Worm (Caenorhabditis elegans) whole organism, L1 larva: ENCODE results near the gene ZK105.12.
A peak's percentile ranks its signal among the peaks of the same experiment; 100 is the strongest.

Source experiments
- F16B12.6 ChIP-seq: fragments of 150-350 bp; optimal IDR thresholded peaks from 2 replicates; lab custom pipeline; 2014; ENCODE audit warnings: missing biosample characterization, missing genetic modification characterization
- aha-1 ChIP-seq: fragments of 150-350 bp; optimal IDR thresholded peaks from 2 replicates; lab custom pipeline; 2014; ENCODE audit warnings: missing biosample characterization, missing genetic modification characterization
- alr-1 ChIP-seq: fragments of 200-800 bp; sonication (Bioruptor generic); optimal IDR thresholded peaks from 2 replicates; lab custom pipeline; 2018; ENCODE audit warnings: borderline replicate concordance, mild to moderate bottlenecking, missing genetic modification characterization, missing compliant biosample characterization
- aly-2 ChIP-seq: fragments of 150-350 bp; optimal IDR thresholded peaks from 2 replicates; lab custom pipeline; 2014; ENCODE audit warnings: missing biosample characterization, missing genetic modification characterization
- ama-1 ChIP-seq: fragments of 150-350 bp; optimal IDR thresholded peaks from 2 replicates; lab custom pipeline; 2014
- ceh-8 ChIP-seq: fragments of 200-800 bp; sonication (Bioruptor generic); optimal IDR thresholded peaks from 2 replicates; lab custom pipeline; 2018; ENCODE audit warnings: mild to moderate bottlenecking, missing genetic modification characterization, moderate library complexity, missing compliant biosample characterization
- ceh-82 ChIP-seq, 3 experiments: fragments of 150-350 bp in 1 of 3; sonication (generic microtip) in 2 of 3; optimal IDR thresholded peaks; 2 replicates each; lab custom pipeline; 2014 to 2017; ENCODE audit warnings: missing biosample characterization in 3 of 3, missing genetic modification characterization in 3 of 3
- ceh-90 ChIP-seq: sonication (generic microtip); optimal IDR thresholded peaks from 2 replicates; lab custom pipeline; 2016; ENCODE audit warnings: missing genetic modification characterization, missing compliant biosample characterization
- ces-1 ChIP-seq: fragments of 150-350 bp; optimal IDR thresholded peaks from 2 replicates; lab custom pipeline; 2014; ENCODE audit warnings: missing biosample characterization, missing genetic modification reagents, missing genetic modification characterization
- dsc-1 ChIP-seq: sonication (generic microtip); optimal IDR thresholded peaks from 2 replicates; lab custom pipeline; 2016; ENCODE audit warnings: mild to moderate bottlenecking, missing genetic modification characterization, missing compliant biosample characterization
- efl-3 ChIP-seq: fragments of 200-800 bp; sonication (Bioruptor generic); optimal IDR thresholded peaks from 2 replicates; lab custom pipeline; 2018; ENCODE audit warnings: mild to moderate bottlenecking, missing genetic modification characterization, missing compliant biosample characterization
- egl-13 ChIP-seq: sonication (generic microtip); optimal IDR thresholded peaks from 2 replicates; lab custom pipeline; 2016; ENCODE audit warnings: missing genotype, missing genetic modification reagents, missing genetic modification characterization, missing compliant biosample characterization
- egl-27 ChIP-seq, 2 experiments: fragments of 150-350 bp in 1 of 2; sonication (generic microtip); optimal IDR thresholded peaks; 3 replicates each; lab custom pipeline; 2017 to 2018; ENCODE audit warnings: missing biosample characterization in 2 of 2, missing genetic modification characterization in 2 of 2, missing genetic modification reagents in 2 of 2
- elt-2 ChIP-seq: sonication (generic microtip); optimal IDR thresholded peaks from 2 replicates; lab custom pipeline; 2016; ENCODE audit warnings: missing genetic modification characterization, mild to moderate bottlenecking, inconsistent platforms, missing compliant biosample characterization, missing genetic modification reagents
- ets-5 ChIP-seq: fragments of 200-800 bp; sonication (Bioruptor generic); IDR thresholded peaks from 2 replicates; pipeline ENCODE4 v1.3.6; 2022; ENCODE audit warnings: missing genetic modification characterization, missing compliant biosample characterization
- fkh-4 ChIP-seq: sonication (generic microtip); optimal IDR thresholded peaks from 2 replicates; lab custom pipeline; 2016; ENCODE audit warnings: missing compliant biosample characterization, missing genetic modification characterization, borderline replicate concordance
- fkh-8 ChIP-seq: sonication (generic microtip); optimal IDR thresholded peaks from 2 replicates; lab custom pipeline; 2016; ENCODE audit warnings: mild to moderate bottlenecking, missing genetic modification characterization, missing compliant biosample characterization
- grh-1 ChIP-seq: fragments of 200-800 bp; sonication (Bioruptor generic); IDR thresholded peaks from 2 replicates; pipeline ENCODE4 v1.3.6; 2022; ENCODE audit warnings: missing genetic modification reagents, missing genetic modification characterization, missing compliant biosample characterization
- hlh-4 ChIP-seq: sonication (generic microtip); optimal IDR thresholded peaks from 2 replicates; lab custom pipeline; 2016; ENCODE audit warnings: mild to moderate bottlenecking, missing genetic modification characterization, missing compliant biosample characterization
- isw-1 ChIP-seq: fragments of 200-800 bp; sonication (Bioruptor generic); IDR thresholded peaks from 2 replicates; pipeline ENCODE4 v1.3.6; 2022; ENCODE audit warnings: missing genetic modification characterization, missing compliant biosample characterization
- lin-13 ChIP-seq: fragments of 150-350 bp; optimal IDR thresholded peaks from 2 replicates; lab custom pipeline; 2014; ENCODE audit warnings: missing biosample characterization, missing genetic modification reagents, missing genetic modification characterization
- lin-14 ChIP-seq: fragments of 200-800 bp; sonication (Bioruptor generic); optimal IDR thresholded peaks from 2 replicates; lab custom pipeline; 2018; ENCODE audit warnings: mild to moderate bottlenecking, missing genetic modification characterization, moderate library complexity, missing compliant biosample characterization
- lin-15B ChIP-seq: fragments of 150-350 bp; sonication (generic microtip); optimal IDR thresholded peaks from 3 replicates; lab custom pipeline; 2014; ENCODE audit warnings: missing biosample characterization, missing genetic modification characterization
- lin-35 ChIP-seq, 2 experiments: fragments of 150-350 bp; optimal IDR thresholded peaks; 2 replicates each; lab custom pipeline; 2014; ENCODE audit warnings: missing biosample characterization in 2 of 2, missing genetic modification characterization in 2 of 2, missing genetic modification reagents in 2 of 2
- lsy-2 ChIP-seq, 2 experiments: fragments of 150-350 bp; optimal IDR thresholded peaks; 2 replicates each; lab custom pipeline; 2014; ENCODE audit warnings: missing biosample characterization in 2 of 2, missing genetic modification characterization in 2 of 2
- mab-9 ChIP-seq: fragments of 200-800 bp; sonication (Bioruptor generic); IDR thresholded peaks from 2 replicates; pipeline ENCODE4 v1.3.6; 2022; ENCODE audit warnings: missing genetic modification reagents, missing genetic modification characterization, missing compliant biosample characterization
- mef-2 ChIP-seq: fragments of 150-350 bp; optimal IDR thresholded peaks from 2 replicates; lab custom pipeline; 2014; ENCODE audit warnings: missing biosample characterization, missing genetic modification characterization
- mep-1 ChIP-seq: fragments of 150-350 bp; optimal IDR thresholded peaks from 2 replicates; lab custom pipeline; 2014; ENCODE audit warnings: missing biosample characterization, missing genetic modification characterization
- nhr-237 ChIP-seq: fragments of 150-350 bp; optimal IDR thresholded peaks from 2 replicates; lab custom pipeline; 2014; ENCODE audit warnings: missing biosample characterization, missing genetic modification characterization
- nhr-28 ChIP-seq: fragments of 150-350 bp; optimal IDR thresholded peaks from 2 replicates; lab custom pipeline; 2014; ENCODE audit warnings: missing biosample characterization, missing genetic modification characterization
- nhr-77 ChIP-seq: fragments of 150-350 bp; optimal IDR thresholded peaks from 2 replicates; lab custom pipeline; 2014; ENCODE audit warnings: missing biosample characterization, missing genetic modification characterization
- nhr-84 ChIP-seq: sonication (generic microtip); optimal IDR thresholded peaks from 2 replicates; lab custom pipeline; 2017; ENCODE audit warnings: missing biosample characterization, missing genetic modification characterization
- nhr-90 ChIP-seq: sonication (generic microtip); optimal IDR thresholded peaks from 2 replicates; lab custom pipeline; 2016; ENCODE audit warnings: mild to moderate bottlenecking, missing genetic modification characterization, missing compliant biosample characterization; ENCODE audit not compliant: poor library complexity
- pax-3 ChIP-seq: fragments of 200-800 bp; sonication (Bioruptor generic); optimal IDR thresholded peaks from 2 replicates; lab custom pipeline; 2018; ENCODE audit warnings: mild to moderate bottlenecking, missing genetic modification characterization, moderate library complexity, missing compliant biosample characterization
- pqm-1 ChIP-seq: sonication (generic microtip); optimal IDR thresholded peaks from 3 replicates; lab custom pipeline; 2017; ENCODE audit warnings: missing biosample characterization, missing genetic modification characterization
- rnt-1 ChIP-seq: sonication (generic microtip); optimal IDR thresholded peaks from 2 replicates; lab custom pipeline; 2016; ENCODE audit warnings: mild to moderate bottlenecking, missing genetic modification characterization, moderate library complexity, missing compliant biosample characterization
- snpc-4 ChIP-seq: fragments of 150-350 bp; optimal IDR thresholded peaks from 2 replicates; lab custom pipeline; 2014; ENCODE audit warnings: missing biosample characterization, missing genetic modification characterization
- sptf-1 ChIP-seq: fragments of 150-350 bp; optimal IDR thresholded peaks from 2 replicates; lab custom pipeline; 2014; ENCODE audit warnings: missing biosample characterization, missing genetic modification characterization
- sup-37 ChIP-seq: fragments of 200-800 bp; sonication (Bioruptor generic); optimal IDR thresholded peaks from 2 replicates; lab custom pipeline; 2018; ENCODE audit warnings: mild to moderate bottlenecking, missing genetic modification characterization, missing compliant biosample characterization
- tbx-2 ChIP-seq: sonication (generic microtip); optimal IDR thresholded peaks from 2 replicates; lab custom pipeline; 2016; ENCODE audit warnings: missing genetic modification characterization, missing compliant biosample characterization
- unc-130 ChIP-seq: fragments of 150-350 bp; optimal IDR thresholded peaks from 2 replicates; lab custom pipeline; 2017; ENCODE audit warnings: missing biosample characterization, missing genetic modification characterization, inconsistent platforms
- unc-86 ChIP-seq: sonication (generic microtip); optimal IDR thresholded peaks from 2 replicates; lab custom pipeline; 2016; ENCODE audit warnings: missing genetic modification characterization, missing compliant biosample characterization
- vab-15 ChIP-seq: sonication (generic microtip); optimal IDR thresholded peaks from 2 replicates; lab custom pipeline; 2017; ENCODE audit warnings: missing genotype, mild to moderate bottlenecking, missing genetic modification characterization, missing compliant biosample characterization
- xbp-1 ChIP-seq: sonication (generic microtip); optimal IDR thresholded peaks from 2 replicates; lab custom pipeline; 2016; ENCODE audit warnings: missing genetic modification characterization, missing compliant biosample characterization
- zip-4 ChIP-seq: fragments of 200-800 bp; sonication (Bioruptor generic); optimal IDR thresholded peaks from 2 replicates; lab custom pipeline; 2018; ENCODE audit warnings: mild to moderate bottlenecking, missing genetic modification characterization, moderate library complexity, missing compliant biosample characterization
- ztf-11 ChIP-seq, 2 experiments: sonication (generic microtip); optimal IDR thresholded peaks; 2 replicates each; lab custom pipeline; 2016 to 2017; ENCODE audit warnings: missing genetic modification characterization in 2 of 2, missing biosample characterization in 1 of 2, missing compliant biosample characterization in 1 of 2
- ztf-4 ChIP-seq: fragments of 150-350 bp; optimal IDR thresholded peaks from 2 replicates; lab custom pipeline; 2014; ENCODE audit warnings: missing biosample characterization, missing genetic modification characterization

The ZK105.12 gene

ce11 chrV:7759270-7759669 lies 43.3 kb upstream of the ZK105.12 start (continued):
- TF ChIP-seq ets-5 (no peak), egl-13 (tag; lab: Kevin White, UChicago) (peak; percentile 18), fkh-4 (tag; lab: Kevin White, UChicago) (no peak), tbx-2 (tag; lab: Kevin White, UChicago) (peak; percentile 56), vab-15 (peak; percentile 72), nhr-237 (no peak), dsc-1 (tag; lab: Kevin White, UChicago) (no peak), ztf-4 (no peak), egl-27 (tag; optimal IDR thresholded peaks at IDR 0.05; lab: Kevin White, UChicago) (no peak), lsy-2 (tag; optimal IDR thresholded peaks at IDR 0.05; lab: Kevin White, UChicago) (peak; percentile 44 to 75), pax-3 (no peak), mef-2 (peak; percentile 16), nhr-84 (tag; lab: Kevin White, UChicago) (no peak), unc-86 (no peak), nhr-28 (tag; lab: Kevin White, UChicago) (no peak), ceh-82 (tag; optimal IDR thresholded peaks at IDR 0.05; lab: Kevin White, UChicago) (peak in 1 of 3 experiments; percentile 57), mab-9 (GFP tag; lab: Robert Waterston, UW) (no peak; the same call in 1 of the 2 replicates), grh-1 (GFP tag; lab: Robert Waterston, UW) (no peak), zip-4 (GFP tag; lab: Kevin White, UChicago) (no peak), alr-1 (tag; lab: Kevin White, UChicago) (no peak), hlh-4 (tag; lab: Kevin White, UChicago) (no peak), snpc-4 (tag; lab: Kevin White, UChicago) (no peak), ceh-8 (GFP tag; lab: Kevin White, UChicago) (no peak), lin-35 (GFP tag; optimal IDR thresholded peaks at IDR 0.05; lab: Kevin White, UChicago) (peak; percentile 50 to 72), F16B12.6 (tag; lab: Kevin White, UChicago) (no peak), pqm-1 (tag; lab: Kevin White, UChicago) (no peak), sup-37 (GFP tag; lab: Kevin White, UChicago) (no peak), nhr-90 (tag; lab: Kevin White, UChicago) (no peak), ces-1 (GFP tag; lab: Kevin White, UChicago) (no peak), fkh-8 (no peak), ceh-90 (tag; lab: Kevin White, UChicago) (no peak), elt-2 (tag; lab: Kevin White, UChicago) (no peak), xbp-1 (tag; lab: Kevin White, UChicago) (peak; percentile 45), lin-14 (GFP tag; lab: Kevin White, UChicago) (peak; percentile 97), isw-1 (GFP tag; lab: Robert Waterston, UW) (peak; percentile 19; the same call in 1 of the 2 replicates), lin-15B (tag; lab: Kevin White, UChicago) (no peak), rnt-1 (tag; lab: Kevin White, UChicago) (peak; percentile 61), aly-2 (tag; lab: Kevin White, UChicago) (no peak), sptf-1 (tag; lab: Kevin White, UChicago) (no peak), ztf-11 (tag; optimal IDR thresholded peaks at IDR 0.05; lab: Kevin White, UChicago) (no peak), lin-13 (GFP tag; lab: Kevin White, UChicago) (peak; percentile 45), mep-1 (tag; lab: Kevin White, UChicago) (peak; percentile 72), nhr-77 (no peak), unc-130 (tag; lab: Kevin White, UChicago) (peak; percentile 44), efl-3 (GFP tag; lab: Kevin White, UChicago) (no peak), ama-1 (lab: Kevin White, UChicago) (no peak), aha-1 (no peak)
